Worm (Caenorhabditis elegans) whole organism, L3 larva: Measurements from ENCODE around the gene Y59E9AL.8.

Experiments used
- R02D3.7 ChIP-seq: fragments of 150-350 bp; optimal IDR thresholded peaks from 2 replicates; lab custom pipeline; 2014; ENCODE audit warnings: missing biosample characterization, missing genetic modification characterization
- ZK546.5 ChIP-seq: sonication (generic microtip); optimal IDR thresholded peaks from 2 replicates; lab custom pipeline; 2017; ENCODE audit warnings: missing biosample characterization, missing genetic modification characterization
- ceh-16 ChIP-seq: sonication (generic microtip); optimal IDR thresholded peaks from 2 replicates; lab custom pipeline; 2017; ENCODE audit warnings: missing biosample characterization, missing genetic modification characterization
- ceh-28 ChIP-seq: fragments of 150-350 bp; optimal IDR thresholded peaks from 2 replicates; lab custom pipeline; 2014; ENCODE audit warnings: missing biosample characterization, missing genetic modification reagents, missing genetic modification characterization
- ceh-9 ChIP-seq: sonication (generic microtip); optimal IDR thresholded peaks from 2 replicates; lab custom pipeline; 2018; ENCODE audit warnings: missing biosample characterization, missing genetic modification characterization
- egl-27 ChIP-seq: sonication (generic microtip); optimal IDR thresholded peaks from 4 replicates; lab custom pipeline; 2017; ENCODE audit warnings: missing biosample characterization, missing genetic modification reagents, missing genetic modification characterization
- egl-5 ChIP-seq: fragments of 150-350 bp; optimal IDR thresholded peaks from 2 replicates; lab custom pipeline; 2017; ENCODE audit warnings: missing biosample characterization, missing genetic modification reagents, missing genetic modification characterization, inconsistent platforms
- elt-1 ChIP-seq: fragments of 150-350 bp; optimal IDR thresholded peaks from 2 replicates; lab custom pipeline; 2014; ENCODE audit warnings: missing biosample characterization, missing genetic modification characterization
- elt-2 ChIP-seq: sonication (generic microtip); optimal IDR thresholded peaks from 2 replicates; lab custom pipeline; 2016; ENCODE audit warnings: missing genetic modification reagents, mild to moderate bottlenecking, missing genetic modification characterization, missing compliant biosample characterization
- elt-3 ChIP-seq, 3 experiments: fragments of 150-350 bp in 1 of 3; sonication (generic microtip) in 2 of 3; optimal IDR thresholded peaks; 2 replicates in 2 of 3; 4 replicates in 1 of 3; lab custom pipeline; 2014 to 2017; ENCODE audit warnings: missing biosample characterization in 3 of 3, missing genetic modification characterization in 3 of 3
- fkh-10 ChIP-seq: sonication (generic microtip); optimal IDR thresholded peaks from 2 replicates; lab custom pipeline; 2017; ENCODE audit warnings: missing biosample characterization, missing genetic modification reagents, missing genetic modification characterization
- fos-1 ChIP-seq: fragments of 150-350 bp; optimal IDR thresholded peaks from 2 replicates; lab custom pipeline; 2014; ENCODE audit warnings: missing biosample characterization, missing genetic modification characterization
- hmg-11 ChIP-seq: sonication (generic microtip); optimal IDR thresholded peaks from 2 replicates; lab custom pipeline; 2016; ENCODE audit warnings: missing genetic modification characterization, missing compliant biosample characterization
- lin-15B ChIP-seq: fragments of 150-350 bp; optimal IDR thresholded peaks from 2 replicates; lab custom pipeline; 2014; ENCODE audit warnings: missing biosample characterization, missing genetic modification characterization
- lin-39 ChIP-seq: fragments of 150-350 bp; optimal IDR thresholded peaks from 2 replicates; lab custom pipeline; 2018; ENCODE audit warnings: missing biosample characterization, missing genetic modification reagents, missing genetic modification characterization
- mdl-1 ChIP-seq: fragments of 150-350 bp; optimal IDR thresholded peaks from 2 replicates; lab custom pipeline; 2014; ENCODE audit warnings: missing biosample characterization, missing genetic modification characterization
- mml-1 ChIP-seq: fragments of 150-350 bp; sonication (generic microtip); optimal IDR thresholded peaks from 3 replicates; lab custom pipeline; 2014; ENCODE audit warnings: missing biosample characterization, missing genetic modification characterization
- nfya-1 ChIP-seq: sonication (generic microtip); optimal IDR thresholded peaks from 2 replicates; lab custom pipeline; 2017; ENCODE audit warnings: missing genetic modification characterization, mild to moderate bottlenecking, missing compliant biosample characterization, antibody characterized with exemption, moderate library complexity; ENCODE audit not compliant: insufficient read depth
- nhr-11 ChIP-seq: fragments of 150-350 bp; optimal IDR thresholded peaks from 2 replicates; lab custom pipeline; 2014; ENCODE audit warnings: missing biosample characterization, missing genetic modification characterization
- nhr-237 ChIP-seq: fragments of 150-350 bp; optimal IDR thresholded peaks from 2 replicates; lab custom pipeline; 2014; ENCODE audit warnings: missing biosample characterization, missing genetic modification characterization
- nhr-25 ChIP-seq: sonication (generic microtip); optimal IDR thresholded peaks from 2 replicates; lab custom pipeline; 2017; ENCODE audit warnings: missing biosample characterization, missing genetic modification characterization
- nhr-28 ChIP-seq: fragments of 150-350 bp; optimal IDR thresholded peaks from 2 replicates; lab custom pipeline; 2014; ENCODE audit warnings: missing biosample characterization, missing genetic modification characterization
- nhr-43 ChIP-seq: sonication (generic microtip); optimal IDR thresholded peaks from 2 replicates; lab custom pipeline; 2016; ENCODE audit warnings: mild to moderate bottlenecking, missing genetic modification characterization, missing compliant biosample characterization; ENCODE audit not compliant: poor library complexity, severe bottlenecking
- nhr-67 ChIP-seq: fragments of 150-350 bp; optimal IDR thresholded peaks from 2 replicates; lab custom pipeline; 2014; ENCODE audit warnings: missing biosample characterization, missing genetic modification characterization
- nhr-76 ChIP-seq: fragments of 150-350 bp; sonication (generic microtip); optimal IDR thresholded peaks from 5 replicates; lab custom pipeline; 2014; ENCODE audit warnings: missing biosample characterization, missing genetic modification characterization
- nhr-77 ChIP-seq: fragments of 150-350 bp; optimal IDR thresholded peaks from 2 replicates; lab custom pipeline; 2014; ENCODE audit warnings: missing biosample characterization, missing genetic modification characterization
- pqm-1 ChIP-seq: fragments of 150-350 bp; optimal IDR thresholded peaks from 2 replicates; lab custom pipeline; 2017; ENCODE audit warnings: missing biosample characterization, missing genetic modification characterization, inconsistent platforms
- sea-2 ChIP-seq: fragments of 150-350 bp; sonication (generic microtip); optimal IDR thresholded peaks from 4 replicates; lab custom pipeline; 2014; ENCODE audit warnings: missing biosample characterization, missing genetic modification reagents, missing genetic modification characterization
- skn-1 ChIP-seq: fragments of 150-350 bp; optimal IDR thresholded peaks from 2 replicates; lab custom pipeline; 2014; ENCODE audit warnings: missing biosample characterization, missing genetic modification characterization
- snpc-4 ChIP-seq: fragments of 150-350 bp; optimal IDR thresholded peaks from 2 replicates; lab custom pipeline; 2014; ENCODE audit warnings: missing biosample characterization, missing genetic modification characterization
- unc-39 ChIP-seq: sonication (generic microtip); optimal IDR thresholded peaks from 4 replicates; lab custom pipeline; 2017; ENCODE audit warnings: missing biosample characterization, missing genetic modification characterization
- unc-62 ChIP-seq: fragments of 150-350 bp; sonication (generic microtip); optimal IDR thresholded peaks from 4 replicates; lab custom pipeline; 2014; ENCODE audit warnings: missing biosample characterization, missing genetic modification reagents, missing genetic modification characterization
- ztf-11 ChIP-seq: fragments of 150-350 bp; optimal IDR thresholded peaks from 2 replicates; lab custom pipeline; 2014; ENCODE audit warnings: missing biosample characterization, missing genetic modification characterization

Gene Y59E9AL.8

ce11 chrIV:5224238-5224637, at the start of gene Y59E9AL.8:
TSS of gene Y59E9AL.8 (minus strand) at chrIV:5224338.
- no peak for TF ChIP-seq ceh-28 (tag; lab: Kevin White, UChicago)
- TF ChIP-seq skn-1 (tag; lab: Kevin White, UChicago), result no peak
- TF ChIP-seq elt-1 (tag; lab: Kevin White, UChicago), result no peak
- no peak for TF ChIP-seq ceh-9 (tag; lab: Kevin White, UChicago)
- TF ChIP-seq mdl-1 (tag; lab: Kevin White, UChicago), result no peak
- no peak for TF ChIP-seq nfya-1 (tag; lab: Kevin White, UChicago)
- TF ChIP-seq R02D3.7 (tag; lab: Kevin White, UChicago), result no peak
- TF ChIP-seq unc-39 (tag; lab: Kevin White, UChicago), result no peak
- no peak for TF ChIP-seq nhr-25 (tag; lab: Kevin White, UChicago)
- TF ChIP-seq, all 47 proteins: peak for 0

ce11 chrIV:5273385-5273784, 49.2 kb upstream of the Y59E9AL.8 start:
- TF ChIP-seq ZK546.5 (tag; lab: Kevin White, UChicago) (no peak), ztf-11 (no peak), snpc-4 (tag; lab: Kevin White, UChicago) (no peak), egl-5 (tag; lab: Kevin White, UChicago) (no peak), elt-2 (no peak), skn-1 (tag; lab: Kevin White, UChicago) (no peak), fkh-10 (GFP tag; lab: Kevin White, UChicago) (no peak), nhr-67 (tag; lab: Kevin White, UChicago) (no peak), nhr-43 (tag; lab: Kevin White, UChicago) (no peak), fos-1 (tag; lab: Kevin White, UChicago) (no peak), nhr-77 (tag; lab: Kevin White, UChicago) (no peak), elt-1 (tag; lab: Kevin White, UChicago) (no peak), ceh-9 (tag; lab: Kevin White, UChicago) (no peak), nhr-76 (tag; lab: Kevin White, UChicago) (no peak), nhr-237 (tag; lab: Kevin White, UChicago) (no peak), mml-1 (no peak), unc-62 (no peak), pqm-1 (no peak)

- no peak for TF ChIP-seq unc-62
- TF ChIP-seq nhr-77 (tag; lab: Kevin White, UChicago), result no peak
- no peak for TF ChIP-seq nhr-28
- TF ChIP-seq elt-1 (tag; lab: Kevin White, UChicago), result no peak
- no peak for TF ChIP-seq nhr-237 (tag; lab: Kevin White, UChicago)
- no peak for TF ChIP-seq unc-39 (tag; lab: Kevin White, UChicago)
- no peak for TF ChIP-seq nhr-76 (tag; lab: Kevin White, UChicago)
- no peak for TF ChIP-seq ceh-16 (tag; lab: Kevin White, UChicago)
- TF ChIP-seq nfya-1 (tag; lab: Kevin White, UChicago), result no peak
- TF ChIP-seq fkh-10 (GFP tag; lab: Kevin White, UChicago), result no peak
- TF ChIP-seq hmg-11 (tag; lab: Kevin White, UChicago), result no peak
- no peak for TF ChIP-seq mml-1
- TF ChIP-seq ZK546.5 (tag; lab: Kevin White, UChicago), result no peak
- no peak for TF ChIP-seq nhr-43 (tag; lab: Kevin White, UChicago)
- no peak for TF ChIP-seq lin-39
- no peak for TF ChIP-seq nhr-11 (tag; lab: Kevin White, UChicago)
Observed at ce11 chrIV:5272518-5272917, 48.4 kb upstream of the Y59E9AL.8 start, which contains the start of gene F36H12.3. TSS of gene F36H12.3 (plus strand) at chrIV:5272818.

ce11 chrIV:5268803-5269202, 44.7 kb upstream of the Y59E9AL.8 start, which contains the start of gene F36H12.4:
TSS of gene F36H12.4 (plus strand) at chrIV:5269103.
- TF ChIP-seq pqm-1 (no peak), ceh-9 (tag; lab: Kevin White, UChicago) (no peak), ZK546.5 (tag; lab: Kevin White, UChicago) (no peak), nhr-237 (tag; lab: Kevin White, UChicago) (no peak), lin-15B (tag; lab: Kevin White, UChicago) (no peak), nhr-43 (tag; lab: Kevin White, UChicago) (no peak), R02D3.7 (tag; lab: Kevin White, UChicago) (no peak), unc-62 (no peak), lin-39 (no peak), sea-2 (no peak), egl-27 (tag; lab: Kevin White, UChicago) (no peak), elt-2 (no peak), elt-3 (tag; optimal IDR thresholded peaks at IDR 0.05; lab: Kevin White, UChicago) (no peak)
